Fruit fly (Drosophila melanogaster): ENCODE results near the gene Cftr.

The Cftr gene

DNA sequence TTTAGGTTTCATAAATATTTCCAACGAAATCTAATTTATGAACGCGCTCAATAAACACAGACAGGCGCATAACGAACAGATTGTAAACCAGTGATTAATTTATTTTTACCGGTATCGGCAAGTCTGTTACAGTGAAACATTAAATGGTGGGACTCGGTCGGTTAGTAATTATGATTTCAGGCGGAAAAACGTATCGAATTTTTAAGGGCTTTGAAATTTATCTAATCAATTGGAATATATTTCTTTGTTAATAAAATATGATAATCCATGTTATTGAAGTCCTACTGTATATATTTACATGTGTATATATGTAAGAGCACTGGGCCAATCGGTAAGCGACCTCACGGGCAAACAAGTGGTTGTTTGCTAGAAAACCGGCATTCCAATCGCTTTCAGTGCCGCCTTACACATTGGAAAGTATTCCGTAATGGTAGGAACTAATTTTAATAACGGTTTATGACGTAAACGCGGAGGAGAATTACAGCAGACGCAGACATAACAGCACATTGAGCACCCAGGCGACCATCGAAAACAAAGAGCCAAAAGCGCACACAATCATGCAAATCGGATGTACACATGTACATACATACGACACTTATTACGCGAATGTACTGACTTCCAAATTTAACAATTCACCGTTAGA lies 560 bp downstream of the Cftr start (continued):
- peak; percentile 87 to 96 for TF ChIP-seq Hr51 (GFP tag; optimal IDR thresholded peaks at IDR 0.05)
- peak; percentile 98 for TF ChIP-seq CG11456 (GFP tag; IDR thresholded peaks at IDR 0.05)
- TF ChIP-seq repo (GFP tag; optimal IDR thresholded peaks at IDR 0.05) = peak; percentile 81
- no peak for TF ChIP-seq ash1 (GFP tag; optimal IDR thresholded peaks at IDR 0.05)
- peak; percentile 94 for TF ChIP-seq otp (GFP tag; IDR thresholded peaks at IDR 0.05)
- TF ChIP-seq wek (GFP tag; optimal IDR thresholded peaks at IDR 0.05) = peak; percentile 65
- no peak for TF ChIP-seq sc (optimal IDR thresholded peaks at IDR 0.05)
- peak; percentile 59 for TF ChIP-seq sc (GFP tag; optimal IDR thresholded peaks at IDR 0.05)
- TF ChIP-seq ab (GFP tag; optimal IDR thresholded peaks at IDR 0.05) = peak; percentile 74
- TF ChIP-seq CG30403 (GFP tag; optimal IDR thresholded peaks at IDR 0.05) = peak; percentile 90
- peak; percentile 92 for TF ChIP-seq MBD-R2 (GFP tag; IDR thresholded peaks at IDR 0.05)
- no peak for TF ChIP-seq CG15479 (GFP tag; optimal IDR thresholded peaks at IDR 0.05)
- TF ChIP-seq zen (tag; optimal IDR thresholded peaks at IDR 0.05) = peak; percentile 88
- peak; percentile 65 for TF ChIP-seq croc (GFP tag; conservative IDR thresholded peaks at IDR 0.05)
- TF ChIP-seq CG2875 (GFP tag; optimal IDR thresholded peaks at IDR 0.05) = peak; percentile 74
- TF ChIP-seq Ptx1 (GFP tag; IDR thresholded peaks at IDR 0.05) = peak; percentile 94
- peak; percentile 88 for TF ChIP-seq pho (GFP tag; optimal IDR thresholded peaks at IDR 0.05)
- TF ChIP-seq Sry-δ (GFP tag; optimal IDR thresholded peaks at IDR 0.05) = peak; percentile 48
- TF ChIP-seq NFAT (GFP tag; IDR thresholded peaks at IDR 0.05) = peak; percentile 98
- TF ChIP-seq CG1647 (GFP tag; optimal IDR thresholded peaks at IDR 0.05) = peak; percentile 86
- peak; percentile 71 for TF ChIP-seq CG3065 (GFP tag; optimal IDR thresholded peaks at IDR 0.05)
- TF ChIP-seq Hmr (GFP tag; optimal IDR thresholded peaks at IDR 0.05) = peak; percentile 93
- TF ChIP-seq CG12391 (tag; optimal IDR thresholded peaks at IDR 0.05) = peak; percentile 93
- TF ChIP-seq Neu2 (GFP tag; optimal IDR thresholded peaks at IDR 0.05; ENCODE audit: borderline replicate concordance) = no peak
- peak; percentile 95 for TF ChIP-seq al (GFP tag; IDR thresholded peaks at IDR 0.05)
- TF ChIP-seq stc (GFP tag; IDR thresholded peaks at IDR 0.05) = peak; percentile 94
- peak; percentile 79 for TF ChIP-seq Adf1 (GFP tag; IDR thresholded peaks at IDR 0.05)
- TF ChIP-seq CG2202 (tag; optimal IDR thresholded peaks at IDR 0.05) = peak; percentile 38
- no peak for TF ChIP-seq ato (GFP tag; IDR thresholded peaks at IDR 0.05; ENCODE audit: partially characterized antibody)
- peak; percentile 75; the same call in 2 of the 3 replicates for TF ChIP-seq CG11560 (tag; IDR thresholded peaks at IDR 0.05)
- peak; percentile 86 for TF ChIP-seq HHEX (GFP tag; optimal IDR thresholded peaks at IDR 0.05)
- peak; percentile 83 for TF ChIP-seq chn (GFP tag; optimal IDR thresholded peaks at IDR 0.05)
- peak; percentile 83 for TF ChIP-seq CG13775 (GFP tag; optimal IDR thresholded peaks at IDR 0.05)
- TF ChIP-seq Dp (GFP tag; optimal IDR thresholded peaks at IDR 0.05) = peak; percentile 1
- TF ChIP-seq Vsx1 (GFP tag; optimal IDR thresholded peaks at IDR 0.05) = peak; percentile 76
- peak; percentile 89 for TF ChIP-seq CG1233 (GFP tag; optimal IDR thresholded peaks at IDR 0.05)
- peak; percentile 77 for TF ChIP-seq Side (GFP tag; optimal IDR thresholded peaks at IDR 0.05)
- no peak for TF ChIP-seq Stat92E (GFP tag; optimal IDR thresholded peaks at IDR 0.05)
- TF ChIP-seq Abd-B (GFP tag; optimal IDR thresholded peaks at IDR 0.05) = peak; percentile 92
- TF ChIP-seq jing (GFP tag; optimal IDR thresholded peaks at IDR 0.05) = peak; percentile 78
- peak; percentile 94 for TF ChIP-seq CG2678 (tag; optimal IDR thresholded peaks at IDR 0.05)
- TF ChIP-seq Dip3 (GFP tag; optimal IDR thresholded peaks at IDR 0.05) = peak; percentile 90
- peak; percentile 44 for TF ChIP-seq dmrt11E (tag; optimal IDR thresholded peaks at IDR 0.05)
- peak; percentile 92 for TF ChIP-seq CG14050 (GFP tag; IDR thresholded peaks at IDR 0.05)
- peak; percentile 96 for TF ChIP-seq CG7372 (GFP tag; IDR thresholded peaks at IDR 0.05)
- TF ChIP-seq B-H1 (GFP tag; IDR thresholded peaks at IDR 0.05) = peak; percentile 94
- TF ChIP-seq sens-2 (GFP tag; IDR thresholded peaks at IDR 0.05) = peak; percentile 92
- TF ChIP-seq CG42726 (GFP tag; IDR thresholded peaks at IDR 0.05; ENCODE audit: partially characterized antibody) = no peak
- peak; percentile 43 for TF ChIP-seq CG3995 (GFP tag; optimal IDR thresholded peaks at IDR 0.05)
- peak; percentile 82 for TF ChIP-seq twi (tag; optimal IDR thresholded peaks at IDR 0.05)
